Worm (Caenorhabditis elegans) whole organism, late embryonic: ENCODE measurements around the gene Y51H4A.13.
"Not testable (repeated sequence)": the region's sequence is repeated elsewhere in the genome, so short reads cannot be mapped to it uniquely, and the experiment has no call there.

ENCODE experiments used
- C08G9.2 ChIP-seq: sonication (generic microtip); optimal IDR thresholded peaks from 2 replicates; lab custom pipeline; 2016; ENCODE audit warnings: mild to moderate bottlenecking, missing genetic modification characterization, moderate library complexity, missing compliant biosample characterization
- C38D4.7 ChIP-seq: fragments of 200-800 bp; sonication (Bioruptor generic); optimal IDR thresholded peaks from 2 replicates; lab custom pipeline; 2018; ENCODE audit warnings: mild to moderate bottlenecking, missing genetic modification characterization, moderate library complexity, missing compliant biosample characterization
- F13H6.1 ChIP-seq: sonication (generic microtip); optimal IDR thresholded peaks from 2 replicates; lab custom pipeline; 2016; ENCODE audit warnings: missing genetic modification characterization, missing compliant biosample characterization
- T23F11.4 ChIP-seq: fragments of 200-800 bp; sonication (Bioruptor generic); optimal IDR thresholded peaks from 2 replicates; lab custom pipeline; 2018; ENCODE audit warnings: mild to moderate bottlenecking, missing genetic modification characterization, missing compliant biosample characterization
- ama-1 ChIP-seq: fragments of 150-350 bp; optimal IDR thresholded peaks from 2 replicates; lab custom pipeline; 2014
- ceh-18 ChIP-seq: sonication (generic microtip); optimal IDR thresholded peaks from 2 replicates; lab custom pipeline; 2016; ENCODE audit warnings: missing genetic modification characterization, missing compliant biosample characterization
- ceh-19 ChIP-seq: fragments of 200-800 bp; sonication (Bioruptor generic); optimal IDR thresholded peaks from 2 replicates; lab custom pipeline; 2018; ENCODE audit warnings: mild to moderate bottlenecking, missing genetic modification characterization, missing compliant biosample characterization
- ceh-24 ChIP-seq: sonication (generic microtip); optimal IDR thresholded peaks from 2 replicates; lab custom pipeline; 2016; ENCODE audit warnings: mild to moderate bottlenecking, missing genetic modification characterization, missing compliant biosample characterization
- ceh-30 ChIP-seq: fragments of 150-350 bp; optimal IDR thresholded peaks from 2 replicates; lab custom pipeline; 2014; ENCODE audit warnings: missing biosample characterization, missing genetic modification characterization
- ceh-31 ChIP-seq: sonication (generic microtip); optimal IDR thresholded peaks from 2 replicates; lab custom pipeline; 2016; ENCODE audit warnings: missing genetic modification characterization, missing compliant biosample characterization
- ceh-45 ChIP-seq: fragments of 200-800 bp; sonication (Bioruptor generic); IDR thresholded peaks from 2 replicates; pipeline ENCODE4 v1.3.6; 2022; ENCODE audit warnings: missing genetic modification reagents, missing genetic modification characterization, missing compliant biosample characterization
- ceh-48 ChIP-seq: sonication (generic microtip); optimal IDR thresholded peaks from 2 replicates; lab custom pipeline; 2016; ENCODE audit warnings: missing genetic modification characterization, inconsistent platforms, missing compliant biosample characterization
- ceh-6 ChIP-seq: fragments of 200-800 bp; sonication (Bioruptor generic); optimal IDR thresholded peaks from 2 replicates; lab custom pipeline; 2018; ENCODE audit warnings: mild to moderate bottlenecking, missing genetic modification characterization, missing compliant biosample characterization
- ceh-9 ChIP-seq: sonication (generic microtip); optimal IDR thresholded peaks from 2 replicates; lab custom pipeline; 2016; ENCODE audit warnings: mild to moderate bottlenecking, missing genetic modification characterization, inconsistent platforms, missing compliant biosample characterization
- dmd-4 ChIP-seq: sonication (generic microtip); optimal IDR thresholded peaks from 2 replicates; lab custom pipeline; 2016; ENCODE audit warnings: borderline replicate concordance, missing genetic modification characterization, missing compliant biosample characterization
- elt-2 ChIP-seq: sonication (generic microtip); optimal IDR thresholded peaks from 2 replicates; lab custom pipeline; 2016; ENCODE audit warnings: missing genetic modification reagents, missing genetic modification characterization, missing compliant biosample characterization
- ets-4 ChIP-seq: sonication (generic microtip); optimal IDR thresholded peaks from 2 replicates; lab custom pipeline; 2016; ENCODE audit warnings: missing genetic modification characterization, missing compliant biosample characterization
- fkh-10 ChIP-seq: fragments of 150-350 bp; optimal IDR thresholded peaks from 2 replicates; lab custom pipeline; 2014; ENCODE audit warnings: missing biosample characterization, missing genetic modification reagents, missing genetic modification characterization
- gmeb-2 ChIP-seq: sonication (generic microtip); optimal IDR thresholded peaks from 2 replicates; lab custom pipeline; 2016; ENCODE audit warnings: missing genetic modification characterization, inconsistent platforms, missing compliant biosample characterization
- hlh-30 ChIP-seq: sonication (generic microtip); optimal IDR thresholded peaks from 2 replicates; lab custom pipeline; 2017; ENCODE audit warnings: antibody characterized with exemption, missing genetic modification characterization, missing compliant biosample characterization; ENCODE audit not compliant: insufficient read depth
- lim-6 ChIP-seq: sonication (generic microtip); optimal IDR thresholded peaks from 2 replicates; lab custom pipeline; 2016; ENCODE audit warnings: missing genetic modification characterization, missing compliant biosample characterization
- lin-11 ChIP-seq: fragments of 200-800 bp; sonication (Bioruptor generic); optimal IDR thresholded peaks from 2 replicates; lab custom pipeline; 2018; ENCODE audit warnings: mild to moderate bottlenecking, missing genetic modification characterization, missing compliant biosample characterization
- madf-2 ChIP-seq: sonication (generic microtip); optimal IDR thresholded peaks from 2 replicates; lab custom pipeline; 2017; ENCODE audit warnings: missing genetic modification characterization, missing compliant biosample characterization
- mec-3 ChIP-seq: sonication (generic microtip); optimal IDR thresholded peaks from 2 replicates; lab custom pipeline; 2016; ENCODE audit warnings: borderline replicate concordance, missing genetic modification characterization, missing compliant biosample characterization
- nfya-1 ChIP-seq: sonication (generic microtip); optimal IDR thresholded peaks from 2 replicates; lab custom pipeline; 2017; ENCODE audit warnings: missing genetic modification characterization, mild to moderate bottlenecking, missing compliant biosample characterization, antibody characterized with exemption, moderate library complexity
- nhr-11 ChIP-seq: fragments of 150-350 bp; optimal IDR thresholded peaks from 2 replicates; lab custom pipeline; 2014; ENCODE audit warnings: missing biosample characterization, missing genetic modification characterization
- odd-2 ChIP-seq: sonication (generic microtip); optimal IDR thresholded peaks from 2 replicates; lab custom pipeline; 2017; ENCODE audit warnings: antibody characterized with exemption, mild to moderate bottlenecking, missing genetic modification characterization, missing compliant biosample characterization
- pag-3 ChIP-seq: sonication (generic microtip); optimal IDR thresholded peaks from 2 replicates; lab custom pipeline; 2016; ENCODE audit warnings: missing compliant biosample characterization, missing genetic modification characterization, borderline replicate concordance
- pat-9 ChIP-seq: fragments of 200-800 bp; sonication (Bioruptor generic); optimal IDR thresholded peaks from 2 replicates; lab custom pipeline; 2018; ENCODE audit warnings: mild to moderate bottlenecking, missing genetic modification characterization, moderate library complexity, missing compliant biosample characterization
- pha-2 ChIP-seq: sonication (generic microtip); optimal IDR thresholded peaks from 2 replicates; lab custom pipeline; 2017; ENCODE audit warnings: mild to moderate bottlenecking, missing genetic modification characterization, missing compliant biosample characterization
- pha-4 ChIP-seq: fragments of 150-350 bp; optimal IDR thresholded peaks from 2 replicates; lab custom pipeline; 2018; ENCODE audit warnings: missing biosample characterization, missing genetic modification reagents, missing genetic modification characterization
- pqm-1 ChIP-seq: sonication (generic microtip); optimal IDR thresholded peaks from 2 replicates; lab custom pipeline; 2016; ENCODE audit warnings: missing genetic modification characterization, missing compliant biosample characterization
- pros-1 ChIP-seq: fragments of 150-350 bp; optimal IDR thresholded peaks from 2 replicates; lab custom pipeline; 2014; ENCODE audit warnings: missing biosample characterization, missing genetic modification reagents, missing genetic modification characterization
- ref-2 ChIP-seq: sonication (generic microtip); optimal IDR thresholded peaks from 2 replicates; lab custom pipeline; 2016; ENCODE audit warnings: missing genetic modification characterization, missing compliant biosample characterization
- sox-4 ChIP-seq: sonication (generic microtip); optimal IDR thresholded peaks from 2 replicates; lab custom pipeline; 2017; ENCODE audit warnings: mild to moderate bottlenecking, missing genetic modification characterization, inconsistent platforms, missing compliant biosample characterization
- syd-9 ChIP-seq: sonication (generic microtip); optimal IDR thresholded peaks from 2 replicates; lab custom pipeline; 2016; ENCODE audit warnings: mild to moderate bottlenecking, missing genetic modification characterization, moderate library complexity, missing compliant biosample characterization
- tbx-2 ChIP-seq: sonication (generic microtip); optimal IDR thresholded peaks from 2 replicates; lab custom pipeline; 2016; ENCODE audit warnings: missing genetic modification characterization, missing compliant biosample characterization
- zip-5 ChIP-seq: sonication (generic microtip); optimal IDR thresholded peaks from 2 replicates; lab custom pipeline; 2016; ENCODE audit warnings: missing genetic modification characterization, missing compliant biosample characterization

Gene Y51H4A.13

ce11 chrIV:16629815-16630214, 16.4 kb downstream of the Y51H4A.13 start:
- no peak for TF ChIP-seq zip-5
- TF ChIP-seq C08G9.2 (tag; lab: Kevin White, UChicago): no peak

- TF ChIP-seq fkh-10 (no peak), pat-9 (tag; lab: Kevin White, UChicago) (no peak), odd-2 (tag; lab: Kevin White, UChicago) (no peak), hlh-30 (tag; lab: Kevin White, UChicago) (no peak), tbx-2 (tag; lab: Kevin White, UChicago) (no peak), ama-1 (no peak), dmd-4 (tag; lab: Kevin White, UChicago) (no peak), ceh-6 (GFP tag; lab: Kevin White, UChicago) (no peak), ceh-30 (tag; lab: Kevin White, UChicago) (no peak), nfya-1 (tag; lab: Kevin White, UChicago) (no peak), gmeb-2 (tag; lab: Kevin White, UChicago) (no peak), elt-2 (no peak), lim-6 (tag; lab: Kevin White, UChicago) (no peak), ceh-19 (no peak), syd-9 (tag; lab: Kevin White, UChicago) (no peak), nhr-11 (tag; lab: Kevin White, UChicago) (no peak), mec-3 (no peak)
Observed at ce11 chrIV:16629090-16629489, 17.1 kb downstream of the Y51H4A.13 start, which contains the start of gene Y51H4A.936. Gene Y51H4A.936 (plus strand): TSS chrIV:16629390.

ce11 chrIV:16627676-16628075, 18.5 kb downstream of the Y51H4A.13 start, which contains the start of gene fipr-28:
Gene fipr-28 (plus strand): TSS chrIV:16627976.
- no peak for TF ChIP-seq pag-3
- no peak for TF ChIP-seq lin-11 (tag; lab: Kevin White, UChicago)
- TF ChIP-seq ceh-24: no peak
- no peak for TF ChIP-seq ceh-31 (tag; lab: Kevin White, UChicago)
- TF ChIP-seq ceh-30 (tag; lab: Kevin White, UChicago): no peak
- TF ChIP-seq ref-2 (tag; lab: Kevin White, UChicago): no peak
- no peak for TF ChIP-seq tbx-2 (tag; lab: Kevin White, UChicago)
- TF ChIP-seq pat-9 (tag; lab: Kevin White, UChicago): no peak
- no peak for TF ChIP-seq ceh-18 (tag; lab: Kevin White, UChicago)
- no peak for TF ChIP-seq pros-1 (tag; lab: Kevin White, UChicago)

ce11 chrIV:16625909-16626308, 20.3 kb downstream of the Y51H4A.13 start, which contains the start of gene fip-7:
Gene fip-7 (plus strand): TSS chrIV:16626209.
- not testable (repeated sequence) for TF ChIP-seq pat-9 (tag; lab: Kevin White, UChicago); ceh-48 (tag; lab: Kevin White, UChicago); T23F11.4 (GFP tag; lab: Kevin White, UChicago)

- TF ChIP-seq madf-2 (tag; lab: Kevin White, UChicago) (no peak), sox-4 (tag; lab: Kevin White, UChicago) (no peak), ceh-9 (tag; lab: Kevin White, UChicago) (no peak), elt-2 (no peak), ceh-48 (tag; lab: Kevin White, UChicago) (no peak), ets-4 (tag; lab: Kevin White, UChicago) (no peak), pha-4 (tag; lab: Kevin White, UChicago) (no peak), ceh-45 (GFP tag; lab: Robert Waterston, UW) (no peak), pat-9 (tag; lab: Kevin White, UChicago) (no peak), F13H6.1 (no peak), pha-2 (tag; lab: Kevin White, UChicago) (no peak), C38D4.7 (GFP tag; lab: Kevin White, UChicago) (no peak), mec-3 (no peak), pag-3 (no peak), pqm-1 (tag; lab: Kevin White, UChicago) (no peak)
- TF ChIP-seq, all 69 proteins: peak for 0
Observed at ce11 chrIV:16622522-16622921, 23.7 kb downstream of the Y51H4A.13 start.
